Fruit fly (Drosophila melanogaster) whole organism: ENCODE data around the gene eIF4H1.

ENCODE experiments used
- Dll ChIP-seq: fragments of >200 bp; optimal IDR thresholded peaks from 2 replicates; lab custom pipeline; 2017
- EcR ChIP-seq, 2 experiments: fragments of >200 bp; optimal IDR thresholded peaks; 2 replicates each; lab custom pipeline; 2017; ENCODE audit warnings: missing biosample characterization in 2 of 2, missing genetic modification characterization in 2 of 2, missing genetic modification reagents in 2 of 2
- pan ChIP-seq: fragments of >200 bp; optimal IDR thresholded peaks from 2 replicates; lab custom pipeline; 2017
- psq ChIP-seq: fragments of >200 bp; optimal IDR thresholded peaks from 2 replicates; lab custom pipeline; 2017
- usp ChIP-seq: fragments of >200 bp; optimal IDR thresholded peaks from 2 replicates; lab custom pipeline; 2017; ENCODE audit warnings: missing biosample characterization, missing genetic modification characterization, mixed read lengths

DNA sequence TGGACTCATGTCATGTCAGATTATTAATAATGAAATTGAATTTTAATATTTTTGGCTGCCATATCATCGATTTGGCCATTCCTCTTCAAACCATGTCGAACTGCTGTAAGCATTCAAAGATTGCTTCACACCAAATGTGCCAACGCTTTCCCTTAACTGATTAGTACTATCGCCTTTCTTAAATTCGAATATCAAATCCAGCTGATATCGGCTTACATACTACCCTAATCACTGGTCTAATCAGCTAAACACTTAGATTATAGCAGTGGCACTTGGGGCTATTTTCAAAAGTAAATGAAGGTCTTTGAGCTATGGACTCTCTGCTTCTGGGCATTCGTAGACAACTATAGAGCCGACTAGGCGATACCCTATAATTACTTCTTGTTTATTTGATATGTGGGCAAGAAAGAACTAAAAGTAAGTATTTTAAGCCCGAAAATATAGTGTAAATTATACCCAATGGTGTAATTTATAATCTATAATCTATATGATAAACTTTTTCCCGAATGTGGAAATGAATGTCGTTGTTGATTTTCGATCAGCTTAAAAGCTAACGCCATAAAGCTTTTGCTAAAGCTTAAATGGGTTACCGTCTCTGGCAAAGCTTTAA, 44.5 kb upstream of the eIF4H1 start:
- TF ChIP-seq EcR (GFP tag; optimal IDR thresholded peaks at IDR 0.05; lab: Kevin White, UChicago) = no peak
- no peak for TF ChIP-seq psq
- TF ChIP-seq pan (lab: Kevin White, UChicago) = no peak
- no peak for TF ChIP-seq Dll
- TF ChIP-seq usp (GFP tag; lab: Kevin White, UChicago) = no peak
